Worm (Caenorhabditis elegans) whole organism, mixed stage, embryonic: Measurements from ENCODE around the gene K02D10.4.

ENCODE experiments used
- M03D4.4 ChIP-seq: sonication (generic microtip); optimal IDR thresholded peaks from 2 replicates; lab custom pipeline; 2017; ENCODE audit warnings: mild to moderate bottlenecking, missing genetic modification characterization, missing compliant biosample characterization
- bed-3 ChIP-seq: fragments of 200-800 bp; sonication (Bioruptor generic); optimal IDR thresholded peaks from 3 replicates; lab custom pipeline; 2018; ENCODE audit warnings: mild to moderate bottlenecking, missing genetic modification characterization, moderate library complexity, missing compliant biosample characterization
- blmp-1 ChIP-seq: fragments of 150-350 bp; optimal IDR thresholded peaks from 2 replicates; lab custom pipeline; 2014; ENCODE audit warnings: missing biosample characterization, missing genetic modification characterization
- ceh-39 ChIP-seq: fragments of 150-350 bp; optimal IDR thresholded peaks from 2 replicates; lab custom pipeline; 2014; ENCODE audit warnings: missing biosample characterization, missing genetic modification characterization
- ceh-43 ChIP-seq: fragments of 200-800 bp; sonication (Bioruptor generic); optimal IDR thresholded peaks from 2 replicates; lab custom pipeline; 2018; ENCODE audit warnings: mild to moderate bottlenecking, missing genetic modification characterization, moderate library complexity, missing compliant biosample characterization
- ceh-83 ChIP-seq: fragments of 200-800 bp; sonication (Bioruptor generic); optimal IDR thresholded peaks from 2 replicates; lab custom pipeline; 2018; ENCODE audit warnings: mild to moderate bottlenecking, missing genetic modification characterization, missing compliant biosample characterization
- ces-1 ChIP-seq: fragments of 150-350 bp; optimal IDR thresholded peaks from 2 replicates; lab custom pipeline; 2014; ENCODE audit warnings: missing biosample characterization, missing genetic modification reagents, missing genetic modification characterization
- cnd-1 ChIP-seq: fragments of 200-800 bp; sonication (Bioruptor generic); optimal IDR thresholded peaks from 2 replicates; lab custom pipeline; 2018; ENCODE audit warnings: mild to moderate bottlenecking, missing genetic modification characterization, missing compliant biosample characterization
- drap-1 ChIP-seq: fragments of 200-800 bp; sonication (Bioruptor generic); optimal IDR thresholded peaks from 3 replicates; lab custom pipeline; 2018; ENCODE audit warnings: mild to moderate bottlenecking, missing genetic modification characterization, missing compliant biosample characterization
- elt-1 ChIP-seq: sonication (generic microtip); optimal IDR thresholded peaks from 2 replicates; lab custom pipeline; 2017; ENCODE audit warnings: missing genetic modification characterization, mild to moderate bottlenecking, missing compliant biosample characterization, antibody characterized with exemption, moderate library complexity, borderline replicate concordance; ENCODE audit not compliant: insufficient read depth
- elt-3 ChIP-seq: fragments of 150-350 bp; optimal IDR thresholded peaks from 2 replicates; lab custom pipeline; 2014; ENCODE audit warnings: missing biosample characterization, missing genetic modification characterization
- flh-1 ChIP-seq: fragments of 200-800 bp; sonication (Bioruptor generic); optimal IDR thresholded peaks from 2 replicates; lab custom pipeline; 2018; ENCODE audit warnings: mild to moderate bottlenecking, missing genetic modification characterization, moderate library complexity, missing compliant biosample characterization
- ham-2 ChIP-seq: fragments of 200-800 bp; sonication (Bioruptor generic); optimal IDR thresholded peaks from 2 replicates; lab custom pipeline; 2018; ENCODE audit warnings: mild to moderate bottlenecking, missing genetic modification characterization, missing compliant biosample characterization
- hlh-1 ChIP-seq: fragments of 150-350 bp; optimal IDR thresholded peaks from 2 replicates; lab custom pipeline; 2014; ENCODE audit warnings: missing biosample characterization, missing genetic modification reagents, missing genetic modification characterization
- lin-13 ChIP-seq: fragments of 150-350 bp; optimal IDR thresholded peaks from 2 replicates; lab custom pipeline; 2014; ENCODE audit warnings: missing biosample characterization, missing genetic modification characterization
- lin-32 ChIP-seq: fragments of 200-800 bp; sonication (Bioruptor generic); optimal IDR thresholded peaks from 2 replicates; lab custom pipeline; 2018; ENCODE audit warnings: mild to moderate bottlenecking, missing genetic modification characterization, missing compliant biosample characterization
- lsy-2 ChIP-seq: fragments of 150-350 bp; optimal IDR thresholded peaks from 2 replicates; lab custom pipeline; 2014; ENCODE audit warnings: missing biosample characterization, missing genetic modification characterization
- mab-5 ChIP-seq: fragments of 150-350 bp; optimal IDR thresholded peaks from 2 replicates; lab custom pipeline; 2014; ENCODE audit warnings: missing biosample characterization, missing genetic modification characterization
- mep-1 ChIP-seq: fragments of 150-350 bp; optimal IDR thresholded peaks from 2 replicates; lab custom pipeline; 2017; ENCODE audit warnings: missing biosample characterization, missing genetic modification reagents, missing genetic modification characterization, inconsistent platforms
- mls-2 ChIP-seq: sonication (generic microtip); optimal IDR thresholded peaks from 2 replicates; lab custom pipeline; 2016; ENCODE audit warnings: mild to moderate bottlenecking, missing genetic modification characterization, moderate library complexity, missing compliant biosample characterization
- nhr-12 ChIP-seq: fragments of 150-350 bp; optimal IDR thresholded peaks from 2 replicates; lab custom pipeline; 2014; ENCODE audit warnings: missing biosample characterization, missing genetic modification characterization
- nhr-2 ChIP-seq: fragments of 150-350 bp; optimal IDR thresholded peaks from 2 replicates; lab custom pipeline; 2014; ENCODE audit warnings: missing biosample characterization, missing genetic modification characterization
- nhr-237 ChIP-seq: fragments of 150-350 bp; optimal IDR thresholded peaks from 2 replicates; lab custom pipeline; 2014; ENCODE audit warnings: missing biosample characterization, missing genetic modification characterization
- nhr-28 ChIP-seq: fragments of 150-350 bp; optimal IDR thresholded peaks from 2 replicates; lab custom pipeline; 2014; ENCODE audit warnings: missing biosample characterization, missing genetic modification characterization
- nhr-76 ChIP-seq: sonication (generic microtip); optimal IDR thresholded peaks from 2 replicates; lab custom pipeline; 2017; ENCODE audit warnings: missing biosample characterization, missing genetic modification characterization
- pha-4 ChIP-seq: fragments of 150-350 bp; optimal IDR thresholded peaks from 2 replicates; lab custom pipeline; 2018; ENCODE audit warnings: missing biosample characterization, missing genetic modification reagents, missing genetic modification characterization
- sem-2 ChIP-seq: fragments of 200-800 bp; sonication (Bioruptor generic); optimal IDR thresholded peaks from 2 replicates; lab custom pipeline; 2018; ENCODE audit warnings: mild to moderate bottlenecking, missing genetic modification characterization, missing compliant biosample characterization
- snpc-4 ChIP-seq: fragments of 150-350 bp; optimal IDR thresholded peaks from 2 replicates; lab custom pipeline; 2014; ENCODE audit warnings: missing biosample characterization, missing genetic modification characterization
- sptf-1 ChIP-seq: sonication (generic microtip); optimal IDR thresholded peaks from 2 replicates; lab custom pipeline; 2017; ENCODE audit warnings: mild to moderate bottlenecking, missing genetic modification characterization, moderate library complexity, missing compliant biosample characterization
- tbx-8 ChIP-seq: fragments of 200-800 bp; sonication (Bioruptor generic); optimal IDR thresholded peaks from 2 replicates; lab custom pipeline; 2018; ENCODE audit warnings: mild to moderate bottlenecking, missing genetic modification characterization, moderate library complexity, missing compliant biosample characterization
- unc-120 ChIP-seq: sonication (generic microtip); optimal IDR thresholded peaks from 2 replicates; lab custom pipeline; 2017; ENCODE audit warnings: missing genetic modification characterization, missing compliant biosample characterization; ENCODE audit not compliant: poor library complexity, severe bottlenecking
- unc-39 ChIP-seq: fragments of 150-350 bp; optimal IDR thresholded peaks from 2 replicates; lab custom pipeline; 2014; ENCODE audit warnings: missing biosample characterization, missing genetic modification characterization
- unc-62 ChIP-seq: fragments of 150-350 bp; optimal IDR thresholded peaks from 2 replicates; lab custom pipeline; 2014; ENCODE audit warnings: missing biosample characterization, missing genetic modification reagents, missing genetic modification characterization
- zip-8 ChIP-seq: fragments of 150-350 bp; optimal IDR thresholded peaks from 2 replicates; lab custom pipeline; 2014; ENCODE audit warnings: missing biosample characterization, missing genetic modification characterization
- ztf-11 ChIP-seq: fragments of 150-350 bp; optimal IDR thresholded peaks from 2 replicates; lab custom pipeline; 2014; ENCODE audit warnings: missing biosample characterization, missing genetic modification characterization

The K02D10.4 gene

ce11 chrIII:8795595-8796141 is 15.9 kb upstream of the K02D10.4 start:
- peak; percentile 77 for TF ChIP-seq ztf-11 (tag; lab: Kevin White, UChicago)
- TF ChIP-seq lsy-2 (tag; lab: Kevin White, UChicago): peak; percentile 79
- TF ChIP-seq unc-62 (GFP tag; lab: Kevin White, UChicago): peak; percentile 95
- TF ChIP-seq tbx-8 (GFP tag; lab: Kevin White, UChicago): no peak
- no peak for TF ChIP-seq flh-1
- TF ChIP-seq M03D4.4: peak; percentile 41
- peak; percentile 74 for TF ChIP-seq mep-1 (tag; lab: Kevin White, UChicago)
- no peak for TF ChIP-seq mab-5 (tag; lab: Kevin White, UChicago)
- TF ChIP-seq drap-1: peak; percentile 65
- TF ChIP-seq ceh-83 (GFP tag; lab: Kevin White, UChicago): peak; percentile 57
- peak; percentile 66 for TF ChIP-seq hlh-1
- TF ChIP-seq sem-2 (GFP tag; lab: Kevin White, UChicago): no peak
- no peak for TF ChIP-seq nhr-12
- TF ChIP-seq nhr-237 (tag; lab: Kevin White, UChicago): peak; percentile 65
- peak; percentile 69 for TF ChIP-seq sptf-1 (tag; lab: Kevin White, UChicago)
- peak; percentile 84 for TF ChIP-seq lin-13 (tag; lab: Kevin White, UChicago)
- TF ChIP-seq cnd-1 (tag; lab: Kevin White, UChicago): peak; percentile 82
- no peak for TF ChIP-seq unc-39
- peak; percentile 90 for TF ChIP-seq pha-4 (tag; lab: Kevin White, UChicago)
- TF ChIP-seq snpc-4 (tag; lab: Kevin White, UChicago): no peak
- peak; percentile 4 for TF ChIP-seq nhr-76
- no peak for TF ChIP-seq elt-3 (tag; lab: Kevin White, UChicago)
- no peak for TF ChIP-seq elt-1 (tag; lab: Kevin White, UChicago)
- peak; percentile 86 for TF ChIP-seq ces-1 (GFP tag; lab: Kevin White, UChicago)
- TF ChIP-seq nhr-28 (tag; lab: Kevin White, UChicago): peak; percentile 15
- TF ChIP-seq blmp-1: no peak
- no peak for TF ChIP-seq ceh-43 (GFP tag; lab: Kevin White, UChicago)
- peak; percentile 88 for TF ChIP-seq ham-2 (GFP tag; lab: Kevin White, UChicago)
- TF ChIP-seq mls-2 (tag; lab: Kevin White, UChicago): peak; percentile 67
- TF ChIP-seq bed-3 (GFP tag; lab: Kevin White, UChicago): no peak
- peak; percentile 95 for TF ChIP-seq unc-120 (tag; lab: Kevin White, UChicago)
- peak; percentile 88 for TF ChIP-seq ceh-39 (tag; lab: Kevin White, UChicago)
- peak; percentile 100 for TF ChIP-seq nhr-2
- TF ChIP-seq zip-8: no peak
- no peak for TF ChIP-seq lin-32

DNA sequence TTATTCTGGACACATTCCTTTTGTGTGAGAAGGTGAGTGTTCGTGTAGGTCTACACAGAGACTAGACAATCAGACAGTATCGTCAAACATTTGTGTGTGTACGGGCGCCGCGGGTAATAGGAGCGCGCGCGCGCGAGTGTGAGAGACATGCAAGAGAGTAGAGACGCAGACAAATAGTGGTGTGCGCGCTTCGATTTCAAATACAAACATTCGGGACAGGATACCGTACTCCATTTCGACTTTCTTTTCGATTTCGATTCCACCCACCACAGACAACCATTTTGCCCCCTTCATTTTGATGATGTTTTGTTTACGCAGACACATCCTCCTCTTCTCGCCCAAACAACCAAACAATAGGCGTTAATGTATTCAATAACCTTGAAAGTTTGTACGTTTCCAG is 15.0 kb upstream of the K02D10.4 start:
- no peak for TF ChIP-seq zip-8
- TF ChIP-seq ham-2 (GFP tag; lab: Kevin White, UChicago): peak; percentile 48
- TF ChIP-seq lin-32: no peak
- TF ChIP-seq blmp-1: peak; percentile 28
- TF ChIP-seq pha-4 (tag; lab: Kevin White, UChicago): peak; percentile 90
- TF ChIP-seq unc-62 (GFP tag; lab: Kevin White, UChicago): no peak
- TF ChIP-seq ztf-11 (tag; lab: Kevin White, UChicago): no peak
- peak; percentile 11 for TF ChIP-seq lin-13 (tag; lab: Kevin White, UChicago)
- TF ChIP-seq drap-1: peak; percentile 51
- TF ChIP-seq cnd-1 (tag; lab: Kevin White, UChicago): no peak
- no peak for TF ChIP-seq nhr-2
- no peak for TF ChIP-seq hlh-1
- peak; percentile 7 for TF ChIP-seq sptf-1 (tag; lab: Kevin White, UChicago)
- peak; percentile 27 for TF ChIP-seq nhr-237 (tag; lab: Kevin White, UChicago)
- TF ChIP-seq ceh-43 (GFP tag; lab: Kevin White, UChicago): no peak
- peak; percentile 19 for TF ChIP-seq flh-1
- TF ChIP-seq tbx-8 (GFP tag; lab: Kevin White, UChicago): no peak
- peak; percentile 73 for TF ChIP-seq lsy-2 (tag; lab: Kevin White, UChicago)
- no peak for TF ChIP-seq nhr-76
- no peak for TF ChIP-seq ces-1 (GFP tag; lab: Kevin White, UChicago)
- TF ChIP-seq elt-3 (tag; lab: Kevin White, UChicago): peak; percentile 2
- no peak for TF ChIP-seq mab-5 (tag; lab: Kevin White, UChicago)

- TF ChIP-seq ztf-11 (tag; lab: Kevin White, UChicago) (no peak), unc-62 (GFP tag; lab: Kevin White, UChicago) (no peak), nhr-12 (no peak), hlh-1 (no peak), lin-32 (no peak), nhr-2 (no peak), snpc-4 (tag; lab: Kevin White, UChicago) (no peak), nhr-76 (no peak), bed-3 (GFP tag; lab: Kevin White, UChicago) (no peak), elt-3 (tag; lab: Kevin White, UChicago) (no peak), zip-8 (no peak), lin-13 (tag; lab: Kevin White, UChicago) (no peak), tbx-8 (GFP tag; lab: Kevin White, UChicago) (no peak), sem-2 (GFP tag; lab: Kevin White, UChicago) (no peak)
Measured at ce11 chrIII:8792251-8792650, 12.4 kb upstream of the K02D10.4 start, which contains the start of gene ztf-1. TSS of gene ztf-1 (minus strand) at chrIII:8792351.
